Fruit fly (Drosophila melanogaster): Measurements from ENCODE around the gene CG12523.

CG12523 gene

DNA sequence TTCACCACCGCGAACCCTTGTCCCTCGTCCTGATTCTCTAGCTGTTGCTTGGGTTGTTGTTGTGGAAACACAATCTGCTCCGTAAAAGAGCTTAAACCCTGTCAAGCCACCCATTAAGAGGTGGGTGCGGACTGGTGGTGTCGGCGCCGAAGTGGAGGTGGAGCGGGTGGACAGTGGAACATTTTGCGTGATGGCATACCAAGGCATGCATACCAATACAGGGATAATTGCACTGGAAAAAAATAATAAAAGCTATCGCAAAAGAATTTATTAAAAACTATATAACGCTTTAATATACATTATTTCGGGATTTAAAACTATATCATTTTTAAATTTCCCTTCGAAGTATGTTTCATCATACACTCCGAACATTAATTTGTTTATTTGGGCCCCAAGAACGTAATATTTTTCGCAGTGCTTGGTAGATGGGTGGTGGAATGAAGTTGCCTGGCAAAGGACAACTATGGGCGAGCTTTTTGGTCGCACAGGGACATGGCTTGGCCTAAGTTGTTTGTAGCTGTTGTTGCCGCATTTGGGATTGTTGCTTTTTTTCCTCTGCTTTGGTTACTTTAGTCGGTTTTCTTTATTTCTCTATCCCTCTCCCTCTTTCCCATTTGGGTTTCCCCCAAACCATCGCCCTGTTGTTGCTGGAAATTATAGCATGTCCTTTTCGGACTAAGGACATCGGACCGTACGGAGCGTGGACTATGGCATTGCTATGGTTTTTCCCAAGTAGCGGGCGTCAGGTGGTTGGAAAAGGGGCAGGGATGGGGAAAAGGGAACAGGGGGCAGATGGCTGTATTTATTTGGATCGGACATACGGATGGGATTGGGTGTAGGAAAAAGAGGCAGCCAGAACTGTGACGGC lies 21.6 kb downstream of the CG12523 start (continued):
- no peak for TF ChIP-seq sage (GFP tag; optimal IDR thresholded peaks at IDR 0.05)
- no peak for TF ChIP-seq Vsx2 (GFP tag; optimal IDR thresholded peaks at IDR 0.05; ENCODE audit: partially characterized antibody)

DNA sequence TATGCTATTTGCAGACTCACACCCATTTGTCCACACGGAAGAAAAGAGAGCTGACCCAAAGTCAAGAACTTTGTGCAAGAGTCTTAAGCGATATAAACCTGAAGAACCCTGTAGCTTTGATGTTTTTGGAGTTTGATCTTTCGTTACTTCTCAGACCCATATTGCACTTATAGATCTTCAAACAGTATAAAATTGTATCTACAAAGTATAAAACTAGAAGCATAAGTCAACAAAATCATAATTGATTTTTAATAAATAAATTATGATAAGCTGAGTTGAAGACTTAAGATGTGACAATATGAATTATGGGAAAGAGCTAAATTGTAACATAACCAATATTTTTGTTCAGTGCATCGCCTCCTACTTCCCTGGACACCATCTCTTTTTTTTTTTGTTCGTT lies 26.4 kb downstream of the CG12523 start:
- TF ChIP-seq Hr78 (GFP tag; optimal IDR thresholded peaks at IDR 0.05), result no peak
- no peak for TF ChIP-seq HLH106 (tag; optimal IDR thresholded peaks at IDR 0.05)
- no peak for TF ChIP-seq Myc (optimal IDR thresholded peaks at IDR 0.05)
- peak in 1 of 2 experiments; percentile 2 for TF ChIP-seq foxo (GFP tag; optimal IDR thresholded peaks at IDR 0.05)

- TF ChIP-seq N (GFP tag; optimal IDR thresholded peaks at IDR 0.05), result no peak
- TF ChIP-seq Vsx2 (GFP tag; optimal IDR thresholded peaks at IDR 0.05; ENCODE audit: partially characterized antibody), result no peak
- no peak for TF ChIP-seq HLH106 (tag; optimal IDR thresholded peaks at IDR 0.05)
- TF ChIP-seq foxo (GFP tag; optimal IDR thresholded peaks at IDR 0.05), result no peak
- TF ChIP-seq Mio (GFP tag; optimal IDR thresholded peaks at IDR 0.05), result no peak
- TF ChIP-seq dmrt93B (GFP tag; optimal IDR thresholded peaks at IDR 0.05), result no peak
- no peak for TF ChIP-seq sage (GFP tag; optimal IDR thresholded peaks at IDR 0.05)
- TF ChIP-seq rgr (GFP tag; optimal IDR thresholded peaks at IDR 0.05), result no peak
- TF ChIP-seq lola (GFP tag; optimal IDR thresholded peaks at IDR 0.05), result no peak
- TF ChIP-seq psq (GFP tag; optimal IDR thresholded peaks at IDR 0.05), result no peak
- TF ChIP-seq jim (GFP tag; optimal IDR thresholded peaks at IDR 0.05), result no peak
- no peak for TF ChIP-seq Hnf4 (GFP tag; optimal IDR thresholded peaks at IDR 0.05)
- TF ChIP-seq Dif (GFP tag; optimal IDR thresholded peaks at IDR 0.05; ENCODE audit: partially characterized antibody), result no peak
- TF ChIP-seq Hr83 (GFP tag; optimal IDR thresholded peaks at IDR 0.05; ENCODE audit: poor library complexity, severe bottlenecking), result no peak
- TF ChIP-seq Sp1 (GFP tag; optimal IDR thresholded peaks at IDR 0.05), result no peak
Measured at dm6 chr3L:10829160-10829559, 28.2 kb downstream of the CG12523 start.

DNA sequence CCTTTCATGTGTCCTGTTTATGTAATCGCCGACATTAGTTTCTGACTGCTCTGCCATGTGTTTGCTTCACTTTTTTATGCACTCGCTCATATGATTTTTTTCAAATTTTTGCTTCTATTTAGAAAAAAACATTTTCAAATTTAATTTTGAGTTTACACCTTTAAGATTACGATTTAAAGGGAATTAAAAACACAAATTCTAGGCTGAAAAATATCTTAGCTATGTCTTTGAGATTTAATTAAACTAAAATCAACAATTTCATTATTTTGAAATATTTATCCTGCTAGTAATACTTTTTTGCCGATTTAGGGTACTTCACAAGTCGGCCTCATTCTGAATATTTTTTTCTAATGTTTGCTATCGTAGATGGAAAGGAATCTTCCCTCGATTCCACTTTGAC lies 32.2 kb downstream of the CG12523 start:
- no peak for TF ChIP-seq foxo (GFP tag; optimal IDR thresholded peaks at IDR 0.05)
- TF ChIP-seq Dif (GFP tag; optimal IDR thresholded peaks at IDR 0.05; ENCODE audit: partially characterized antibody), result no peak
- no peak for TF ChIP-seq sv (GFP tag; optimal IDR thresholded peaks at IDR 0.05)
- no peak for TF ChIP-seq GATAd (GFP tag; optimal IDR thresholded peaks at IDR 0.05)
- TF ChIP-seq lola (GFP tag; optimal IDR thresholded peaks at IDR 0.05), result no peak
- TF ChIP-seq N (GFP tag; optimal IDR thresholded peaks at IDR 0.05), result no peak

dm6 chr3L:10835228-10835627 lies 34.2 kb downstream of the CG12523 start, which contains the start of gene tna:
TSS of gene tna (plus strand) at chr3L:10835528.
- no peak for TF ChIP-seq lola (GFP tag; optimal IDR thresholded peaks at IDR 0.05)
- TF ChIP-seq OdsH (GFP tag; optimal IDR thresholded peaks at IDR 0.05), result no peak
- TF ChIP-seq Hr78 (GFP tag; optimal IDR thresholded peaks at IDR 0.05), result no peak
- TF ChIP-seq Mio (GFP tag; optimal IDR thresholded peaks at IDR 0.05), result no peak
- no peak for TF ChIP-seq sv (GFP tag; optimal IDR thresholded peaks at IDR 0.05)
- no peak for TF ChIP-seq CG9705 (GFP tag; optimal IDR thresholded peaks at IDR 0.05)
- no peak for TF ChIP-seq woc (GFP tag; optimal IDR thresholded peaks at IDR 0.05)
- no peak for TF ChIP-seq sage (GFP tag; optimal IDR thresholded peaks at IDR 0.05)
- TF ChIP-seq N (GFP tag; optimal IDR thresholded peaks at IDR 0.05), result no peak
- TF ChIP-seq psq (GFP tag; optimal IDR thresholded peaks at IDR 0.05), result no peak
- no peak for TF ChIP-seq br (GFP tag; optimal IDR thresholded peaks at IDR 0.05)

DNA sequence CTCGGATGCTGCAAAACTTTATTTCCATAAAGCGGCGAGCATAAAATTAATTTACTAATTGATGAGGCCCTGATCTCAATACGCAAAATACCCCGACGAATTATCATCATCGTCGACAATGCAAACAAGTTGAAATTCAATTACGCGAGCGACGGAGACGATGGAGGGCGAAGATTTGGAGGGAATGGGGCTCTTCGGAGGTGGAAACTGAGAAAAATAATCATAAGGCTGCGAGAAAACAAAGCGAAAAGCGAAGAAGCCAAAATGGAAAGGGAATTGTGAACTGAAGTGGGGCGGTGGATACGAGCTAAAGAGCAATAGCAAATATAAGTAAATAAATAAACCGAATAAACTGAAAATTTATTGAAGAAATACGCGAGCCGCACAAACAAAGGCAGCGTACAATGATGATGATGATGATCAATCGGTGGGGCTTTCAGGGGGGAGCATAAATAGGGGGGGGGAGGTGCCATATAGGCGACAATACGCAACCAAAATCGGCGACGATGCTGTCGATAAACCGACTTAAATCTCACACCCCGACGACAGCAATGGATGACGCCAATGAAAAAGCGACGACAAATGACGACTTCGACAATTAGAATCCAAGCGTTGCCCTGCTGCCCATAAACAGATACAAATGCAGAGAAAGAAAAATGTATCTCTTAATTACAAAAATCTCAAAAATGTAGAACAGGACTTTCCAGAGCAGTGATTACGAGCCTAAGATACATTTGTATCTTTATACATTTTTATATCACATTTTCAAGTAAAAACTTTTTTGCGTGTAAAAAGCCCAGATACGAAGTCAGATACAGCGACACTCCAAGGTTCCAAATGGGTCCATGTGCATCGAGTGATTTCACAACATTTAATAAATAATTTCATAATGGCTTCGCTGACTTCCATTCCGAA lies 37.1 kb downstream of the CG12523 start:
- TF ChIP-seq OdsH (GFP tag; optimal IDR thresholded peaks at IDR 0.05) (peak; percentile 73), CG9705 (GFP tag; optimal IDR thresholded peaks at IDR 0.05) (peak; percentile 54), rgr (GFP tag; optimal IDR thresholded peaks at IDR 0.05) (peak; percentile 85), Myc (optimal IDR thresholded peaks at IDR 0.05) (no peak), brk (GFP tag; optimal IDR thresholded peaks at IDR 0.05) (peak; percentile 42), foxo (GFP tag; optimal IDR thresholded peaks at IDR 0.05) (peak in 1 of 2 experiments; percentile 79), Sp1 (GFP tag; optimal IDR thresholded peaks at IDR 0.05) (peak; percentile 78), Dif (GFP tag; optimal IDR thresholded peaks at IDR 0.05; ENCODE audit: partially characterized antibody) (no peak), psq (GFP tag; optimal IDR thresholded peaks at IDR 0.05) (peak; percentile 62), tai (GFP tag; optimal IDR thresholded peaks at IDR 0.05) (peak; percentile 55), br (GFP tag; optimal IDR thresholded peaks at IDR 0.05) (peak; percentile 68), jim (GFP tag; optimal IDR thresholded peaks at IDR 0.05) (no peak), Mio (GFP tag; optimal IDR thresholded peaks at IDR 0.05) (no peak), CrebA (GFP tag; optimal IDR thresholded peaks at IDR 0.05; ENCODE audit: borderline replicate concordance) (no peak), Jra (GFP tag; optimal IDR thresholded peaks at IDR 0.05) (peak; percentile 54), sv (GFP tag; optimal IDR thresholded peaks at IDR 0.05) (peak; percentile 22), lola (GFP tag; optimal IDR thresholded peaks at IDR 0.05) (no peak), Rel (GFP tag; optimal IDR thresholded peaks at IDR 0.05) (no peak), Rel (tag; optimal IDR thresholded peaks at IDR 0.05) (peak; percentile 23), pan (optimal IDR thresholded peaks at IDR 0.05) (no peak), Abd-B (GFP tag; optimal IDR thresholded peaks at IDR 0.05) (no peak), usp (GFP tag; optimal IDR thresholded peaks at IDR 0.05) (no peak), Vsx2 (GFP tag; optimal IDR thresholded peaks at IDR 0.05; ENCODE audit: partially characterized antibody) (no peak), CG32264 (GFP tag; optimal IDR thresholded peaks at IDR 0.05) (peak; percentile 45), dmrt93B (GFP tag; optimal IDR thresholded peaks at IDR 0.05) (peak; percentile 66), Hnf4 (GFP tag; optimal IDR thresholded peaks at IDR 0.05) (peak; percentile 83)

Data from whole organism, wandering third instar larva.